Fruit fly (Drosophila melanogaster): Measurements from ENCODE around the gene elm.

elm gene

dm6 chr3R:5672658-5673217 is 18.1 kb upstream of the elm start:
- TF ChIP-seq CG7101 (tag; optimal IDR thresholded peaks at IDR 0.05) (peak; percentile 67), Mnt (GFP tag; optimal IDR thresholded peaks at IDR 0.05) (peak; percentile 98), CG14711 (tag; optimal IDR thresholded peaks at IDR 0.05) (peak; percentile 49), cic (GFP tag; optimal IDR thresholded peaks at IDR 0.05) (peak; percentile 96), CG7045 (GFP tag; optimal IDR thresholded peaks at IDR 0.05) (peak; percentile 66), Crg-1 (GFP tag; optimal IDR thresholded peaks at IDR 0.05) (peak; percentile 69), pad (GFP tag; optimal IDR thresholded peaks at IDR 0.05) (peak; percentile 50), CG11617 (GFP tag; optimal IDR thresholded peaks at IDR 0.05) (peak; percentile 69), CG12768 (GFP tag; optimal IDR thresholded peaks at IDR 0.05) (peak; percentile 49), CG33017 (tag; optimal IDR thresholded peaks at IDR 0.05) (peak; percentile 56), tj (GFP tag; optimal IDR thresholded peaks at IDR 0.05) (peak; percentile 47), CG1620 (GFP tag; optimal IDR thresholded peaks at IDR 0.05) (no peak), kay (GFP tag; ENCODE audit: borderline replicate concordance) (peak; percentile 99), bab1 (GFP tag; optimal IDR thresholded peaks at IDR 0.05) (peak; percentile 67), ovo (GFP tag; optimal IDR thresholded peaks at IDR 0.05) (peak; percentile 72), Clk (GFP tag; optimal IDR thresholded peaks at IDR 0.05) (peak; percentile 24), toe (GFP tag; optimal IDR thresholded peaks at IDR 0.05) (no peak), CG5204 (GFP tag; optimal IDR thresholded peaks at IDR 0.05) (no peak), cnc (optimal IDR thresholded peaks at IDR 0.05) (no peak), Hr96 (GFP tag; optimal IDR thresholded peaks at IDR 0.05) (peak; percentile 33)

DNA sequence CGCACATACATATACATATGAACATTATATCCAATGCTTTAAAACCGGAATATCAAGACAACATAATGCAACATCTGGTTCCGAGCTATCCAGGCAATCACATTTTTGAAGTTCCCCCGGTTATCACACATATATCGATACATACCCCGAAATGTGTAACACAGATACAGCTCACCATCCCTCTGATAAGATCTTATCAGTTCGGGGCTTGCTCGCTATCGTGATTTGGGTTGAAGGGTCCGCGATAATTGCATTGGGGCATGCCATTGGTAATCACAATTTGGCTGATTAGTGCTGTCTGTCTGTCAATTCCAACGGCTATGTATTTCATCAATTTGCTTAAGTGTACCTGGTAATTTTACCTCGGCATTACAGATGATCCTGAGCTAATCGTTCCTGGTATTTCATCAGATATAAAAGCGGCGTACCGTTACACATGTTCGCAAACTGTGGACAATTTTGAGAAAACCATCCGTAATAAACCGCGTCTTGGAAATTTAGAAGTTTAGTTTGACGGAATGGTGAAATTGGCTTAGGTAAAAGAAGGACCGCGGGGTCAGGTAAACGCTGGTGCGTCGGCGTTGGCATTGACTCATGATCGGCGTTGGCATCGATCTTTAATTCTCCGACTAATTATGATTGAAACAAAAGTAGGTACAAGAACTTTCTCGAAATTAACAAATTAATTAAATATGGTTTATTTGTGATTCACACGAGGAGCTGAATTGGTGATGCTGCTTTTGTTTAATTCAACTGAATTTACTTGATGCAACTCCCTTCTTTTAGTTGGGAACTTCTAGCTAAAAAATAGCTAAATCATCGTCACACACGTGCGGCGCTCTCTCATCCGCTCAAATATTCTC is 17.4 kb upstream of the elm start:
- TF ChIP-seq CG33017 (tag; optimal IDR thresholded peaks at IDR 0.05) (no peak), pad (GFP tag; optimal IDR thresholded peaks at IDR 0.05) (no peak), CG7101 (tag; optimal IDR thresholded peaks at IDR 0.05) (no peak), CG12768 (GFP tag; optimal IDR thresholded peaks at IDR 0.05) (no peak), cnc (optimal IDR thresholded peaks at IDR 0.05) (no peak), toe (GFP tag; optimal IDR thresholded peaks at IDR 0.05) (no peak), CG14711 (tag; optimal IDR thresholded peaks at IDR 0.05) (no peak), Clk (GFP tag; optimal IDR thresholded peaks at IDR 0.05) (no peak), CG7045 (GFP tag; optimal IDR thresholded peaks at IDR 0.05) (no peak), ovo (GFP tag; optimal IDR thresholded peaks at IDR 0.05) (no peak), Crg-1 (GFP tag; optimal IDR thresholded peaks at IDR 0.05) (no peak), kay (GFP tag; ENCODE audit: borderline replicate concordance) (no peak), bab1 (GFP tag; optimal IDR thresholded peaks at IDR 0.05) (no peak), Mnt (GFP tag; optimal IDR thresholded peaks at IDR 0.05) (no peak)

- peak; percentile 25 for TF ChIP-seq cic (GFP tag; optimal IDR thresholded peaks at IDR 0.05)
- TF ChIP-seq kay (GFP tag; ENCODE audit: borderline replicate concordance): peak; percentile 14
- no peak for TF ChIP-seq Crg-1 (GFP tag; optimal IDR thresholded peaks at IDR 0.05)
- TF ChIP-seq CG12768 (GFP tag; optimal IDR thresholded peaks at IDR 0.05): peak; percentile 24
- no peak for TF ChIP-seq CG1620 (GFP tag; optimal IDR thresholded peaks at IDR 0.05)
- TF ChIP-seq tj (GFP tag; optimal IDR thresholded peaks at IDR 0.05): peak; percentile 63
Measured at dm6 chr3R:5671265-5671663, 16.6 kb upstream of the elm start.

- TF ChIP-seq tj (GFP tag; optimal IDR thresholded peaks at IDR 0.05) (peak; percentile 65), bab1 (GFP tag; optimal IDR thresholded peaks at IDR 0.05) (no peak), cnc (optimal IDR thresholded peaks at IDR 0.05) (peak; percentile 20 to 54), CG11617 (GFP tag; optimal IDR thresholded peaks at IDR 0.05) (peak; percentile 0), pad (GFP tag; optimal IDR thresholded peaks at IDR 0.05) (peak; percentile 72), CG5204 (GFP tag; optimal IDR thresholded peaks at IDR 0.05) (no peak), CG7045 (GFP tag; optimal IDR thresholded peaks at IDR 0.05) (no peak), CG1620 (GFP tag; optimal IDR thresholded peaks at IDR 0.05) (no peak), Clk (GFP tag; optimal IDR thresholded peaks at IDR 0.05) (no peak), kay (GFP tag; ENCODE audit: borderline replicate concordance) (peak; percentile 64)
Measured at dm6 chr3R:5670660-5671264, 16.1 kb upstream of the elm start.

DNA sequence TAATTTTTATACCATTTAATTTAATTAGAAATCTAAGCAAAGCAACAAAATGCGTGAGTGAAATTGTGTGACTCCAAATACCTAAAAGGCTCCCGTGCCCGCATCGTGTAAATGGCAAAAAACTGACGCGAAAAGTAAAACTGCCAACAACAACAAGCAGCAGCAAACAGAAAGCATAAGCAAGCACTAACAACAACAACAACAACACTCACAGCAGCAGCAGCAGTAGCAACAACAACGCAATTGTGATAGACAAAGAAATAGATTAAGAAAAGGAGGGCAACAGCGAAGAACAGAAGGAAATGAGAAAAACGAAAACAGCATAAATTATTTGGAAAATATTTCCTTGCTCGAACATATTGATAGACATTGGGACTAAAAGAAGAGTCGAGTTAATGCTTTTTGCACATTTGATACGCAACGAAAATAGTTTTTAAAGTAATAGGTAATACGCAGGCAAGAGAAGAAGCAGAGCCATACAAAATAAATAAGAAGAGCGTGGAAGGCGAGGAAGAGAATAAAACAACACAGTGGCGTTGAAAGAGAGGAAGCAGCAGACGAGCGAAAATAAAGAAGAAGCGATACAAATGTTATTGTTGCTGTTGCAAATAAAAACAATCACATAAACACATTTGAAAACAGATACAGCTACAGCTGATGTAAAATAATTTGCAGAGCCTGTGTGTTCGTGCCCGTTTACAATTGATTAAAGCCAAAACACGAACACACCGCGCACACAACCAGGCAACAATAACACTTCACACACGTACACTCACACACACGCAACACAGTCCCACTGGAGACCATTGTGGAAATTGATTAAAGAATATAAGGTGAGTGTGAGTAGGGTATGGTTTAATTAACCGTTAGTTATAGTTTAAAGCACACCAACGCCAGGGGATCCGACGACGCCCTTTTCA is 15.3 kb upstream of the elm start:
- TF ChIP-seq cnc (optimal IDR thresholded peaks at IDR 0.05) (no peak), Crg-1 (GFP tag; optimal IDR thresholded peaks at IDR 0.05) (no peak), toe (GFP tag; optimal IDR thresholded peaks at IDR 0.05) (no peak), CG11617 (GFP tag; optimal IDR thresholded peaks at IDR 0.05) (no peak), CG33017 (tag; optimal IDR thresholded peaks at IDR 0.05) (no peak), kay (GFP tag; ENCODE audit: borderline replicate concordance) (no peak), pad (GFP tag; optimal IDR thresholded peaks at IDR 0.05) (peak; percentile 87), bab1 (GFP tag; optimal IDR thresholded peaks at IDR 0.05) (no peak), cic (GFP tag; optimal IDR thresholded peaks at IDR 0.05) (peak; percentile 76), CG5204 (GFP tag; optimal IDR thresholded peaks at IDR 0.05) (no peak), CG14711 (tag; optimal IDR thresholded peaks at IDR 0.05) (no peak), CG12768 (GFP tag; optimal IDR thresholded peaks at IDR 0.05) (peak; percentile 9), Clk (GFP tag; optimal IDR thresholded peaks at IDR 0.05) (no peak), ovo (GFP tag; optimal IDR thresholded peaks at IDR 0.05) (peak; percentile 9), CG1620 (GFP tag; optimal IDR thresholded peaks at IDR 0.05) (no peak)

Data from whole organism, adult.